Fruit fly (Drosophila melanogaster): ENCODE results near the gene CG33645.
A peak's percentile ranks its signal among the peaks of the same experiment; 100 is the strongest.

CG33645 gene

DNA sequence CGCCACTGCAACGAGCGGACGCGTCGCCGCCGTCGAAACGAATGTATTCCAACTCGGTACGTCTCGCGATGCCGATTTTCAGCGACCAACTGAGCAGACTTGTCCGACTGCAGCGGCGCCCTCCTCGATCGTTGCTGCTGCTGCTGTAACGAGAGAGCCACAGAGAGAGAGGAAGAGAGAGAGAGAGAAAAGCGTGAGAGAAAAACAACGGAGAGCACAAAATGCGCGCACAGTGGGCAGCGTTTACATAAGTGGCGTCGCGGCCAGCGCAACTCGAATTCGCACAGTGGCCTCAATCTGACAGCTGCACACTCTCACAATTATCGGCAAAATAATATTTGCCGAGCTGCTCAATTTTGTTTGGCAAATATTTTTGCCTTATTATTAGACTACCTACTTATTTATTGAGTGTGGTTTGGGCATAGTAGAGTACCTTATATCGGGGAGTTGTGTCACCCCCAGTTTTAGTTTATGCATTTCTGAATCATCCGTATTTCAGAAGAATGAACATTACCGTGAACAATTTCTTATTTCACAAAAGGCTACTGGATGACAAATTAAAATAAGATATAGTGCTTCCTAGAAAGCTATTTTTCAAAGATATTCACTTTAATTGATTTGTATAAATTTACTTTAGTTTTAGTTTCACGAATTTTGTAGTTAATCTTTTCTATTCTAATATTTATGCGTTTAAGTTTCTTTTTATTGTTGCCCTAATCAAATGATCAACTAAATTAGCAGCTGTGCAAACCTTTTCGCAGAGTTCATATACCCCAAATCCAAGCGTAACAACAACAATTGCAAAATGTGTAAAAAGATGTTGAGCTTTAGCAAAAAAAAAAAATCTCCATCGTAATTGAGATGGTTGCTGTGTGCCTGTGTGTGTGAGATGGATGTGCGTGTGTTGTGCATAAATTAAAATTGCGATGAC lies 19.0 kb upstream of the CG33645 start (continued):
- TF ChIP-seq CG11398 (GFP tag; optimal IDR thresholded peaks at IDR 0.05): no peak
- no peak; the same call in 1 of the 2 replicates for TF ChIP-seq nerfin-2 (GFP tag; IDR thresholded peaks at IDR 0.05; ENCODE audit: partially characterized antibody)
- peak; percentile 15 for TF ChIP-seq CG15696 (tag; optimal IDR thresholded peaks at IDR 0.05)
- no peak for TF ChIP-seq CG1647 (GFP tag; optimal IDR thresholded peaks at IDR 0.05)
- TF ChIP-seq CG10431 (GFP tag; optimal IDR thresholded peaks at IDR 0.05): no peak
- peak; percentile 49 for TF ChIP-seq CG13424 (tag; optimal IDR thresholded peaks at IDR 0.05)
- TF ChIP-seq CG7928 (GFP tag; optimal IDR thresholded peaks at IDR 0.05): no peak
- TF ChIP-seq CG8944 (GFP tag; optimal IDR thresholded peaks at IDR 0.05): peak; percentile 71
- peak; percentile 34; the same call in 1 of the 2 replicates for TF ChIP-seq Doc2 (GFP tag; IDR thresholded peaks at IDR 0.05)
- TF ChIP-seq dmrt99B (tag; optimal IDR thresholded peaks at IDR 0.05): peak; percentile 66
- TF ChIP-seq tap (tag; optimal IDR thresholded peaks at IDR 0.05): no peak
- TF ChIP-seq CG11456 (GFP tag; IDR thresholded peaks at IDR 0.05): peak; percentile 86
- TF ChIP-seq Oli (tag; optimal IDR thresholded peaks at IDR 0.05): peak; percentile 53
- peak; percentile 62 for TF ChIP-seq CG17829 (tag; optimal IDR thresholded peaks at IDR 0.05)
- TF ChIP-seq unpg (GFP tag; optimal IDR thresholded peaks at IDR 0.05): peak; percentile 59
- TF ChIP-seq CG3065 (GFP tag; optimal IDR thresholded peaks at IDR 0.05): no peak
- TF ChIP-seq CG14710 (tag; optimal IDR thresholded peaks at IDR 0.05): peak; percentile 31
- no peak for TF ChIP-seq abd-A (tag; optimal IDR thresholded peaks at IDR 0.05)
- peak; percentile 22 for TF ChIP-seq Sry-δ (GFP tag; optimal IDR thresholded peaks at IDR 0.05)
- peak; percentile 39; the same call in 2 of the 3 replicates for TF ChIP-seq CG11695 (GFP tag; IDR thresholded peaks at IDR 0.05)
- TF ChIP-seq CG17612 (GFP tag; IDR thresholded peaks at IDR 0.05): peak; percentile 56
- peak; percentile 9 for TF ChIP-seq Fer2 (tag; optimal IDR thresholded peaks at IDR 0.05)
- TF ChIP-seq Hr51 (GFP tag; optimal IDR thresholded peaks at IDR 0.05): peak in 1 of 2 experiments; percentile 53
- TF ChIP-seq CG2678 (tag; optimal IDR thresholded peaks at IDR 0.05): peak; percentile 67
- TF ChIP-seq ash1 (GFP tag; optimal IDR thresholded peaks at IDR 0.05): no peak
- TF ChIP-seq CG13775 (GFP tag; optimal IDR thresholded peaks at IDR 0.05): peak; percentile 66
- TF ChIP-seq NfI (GFP tag; optimal IDR thresholded peaks at IDR 0.05): peak; percentile 63
- peak; percentile 48; the same call in 1 of the 2 replicates for TF ChIP-seq ara (GFP tag; IDR thresholded peaks at IDR 0.05)
- peak; percentile 28; the same call in 1 of the 3 replicates for TF ChIP-seq CG2199 (GFP tag; IDR thresholded peaks at IDR 0.05)
- TF ChIP-seq rib (GFP tag; IDR thresholded peaks at IDR 0.05): peak; percentile 45
- TF ChIP-seq da (GFP tag; optimal IDR thresholded peaks at IDR 0.05): no peak
- TF ChIP-seq wor (GFP tag; IDR thresholded peaks at IDR 0.05): peak; percentile 34; the same call in 1 of the 2 replicates
- no peak for TF ChIP-seq bigmax (GFP tag; optimal IDR thresholded peaks at IDR 0.05)
- TF ChIP-seq lbe (GFP tag; optimal IDR thresholded peaks at IDR 0.05): peak; percentile 69
- TF ChIP-seq CG9437 (GFP tag; optimal IDR thresholded peaks at IDR 0.05): peak; percentile 70
- TF ChIP-seq CG6813 (GFP tag; optimal IDR thresholded peaks at IDR 0.05): peak; percentile 33
- peak; percentile 12 for TF ChIP-seq CG34376 (GFP tag; optimal IDR thresholded peaks at IDR 0.05)
- peak; percentile 29 for TF ChIP-seq CG18764 (GFP tag; optimal IDR thresholded peaks at IDR 0.05)
- TF ChIP-seq E2f2 (GFP tag; IDR thresholded peaks at IDR 0.05): no peak
- no peak for TF ChIP-seq ato (GFP tag; IDR thresholded peaks at IDR 0.05; ENCODE audit: partially characterized antibody)
- peak; percentile 51; the same call in 1 of the 2 replicates for TF ChIP-seq H2.0 (GFP tag; IDR thresholded peaks at IDR 0.05)
- TF ChIP-seq Hand (GFP tag; optimal IDR thresholded peaks at IDR 0.05): no peak
- TF ChIP-seq CG15514 (GFP tag; optimal IDR thresholded peaks at IDR 0.05): peak; percentile 37
- TF ChIP-seq CG7839 (tag; optimal IDR thresholded peaks at IDR 0.05): peak; percentile 60
- TF ChIP-seq eve (GFP tag; optimal IDR thresholded peaks at IDR 0.05): peak in 1 of 2 experiments; percentile 86
- peak; percentile 56 for TF ChIP-seq her (GFP tag; optimal IDR thresholded peaks at IDR 0.05)
- TF ChIP-seq sens (GFP tag): peak; percentile 93
